Worm (Caenorhabditis elegans) whole organism, midembryonic: ENCODE results near the gene mig-2.

Experiments
- T22C8.4 ChIP-seq: fragments of 200-800 bp; sonication (Bioruptor generic); IDR thresholded peaks from 2 replicates; pipeline ENCODE4 v1.3.6; 2022; ENCODE audit warnings: missing genetic modification characterization, missing compliant biosample characterization
- cog-1 ChIP-seq: sonication (generic microtip); optimal IDR thresholded peaks from 2 replicates; lab custom pipeline; 2016; ENCODE audit warnings: missing genetic modification characterization, missing compliant biosample characterization
- flt-1 ChIP-seq: fragments of 200-800 bp; sonication (Bioruptor generic); IDR thresholded peaks from 2 replicates; pipeline ENCODE4 v1.3.6; 2022; ENCODE audit warnings: missing genetic modification characterization, missing compliant biosample characterization
- klf-2 ChIP-seq: fragments of 200-800 bp; sonication (Bioruptor generic); conservative IDR thresholded peaks from 2 replicates; pipeline ENCODE4 v1.3.6; 2022; ENCODE audit warnings: missing genetic modification reagents, missing genetic modification characterization, missing compliant biosample characterization
- med-1 ChIP-seq: sonication (generic microtip); optimal IDR thresholded peaks from 2 replicates; lab custom pipeline; 2017; ENCODE audit warnings: missing genetic modification characterization, mild to moderate bottlenecking, missing compliant biosample characterization, antibody characterized with exemption, missing genetic modification reagents; ENCODE audit not compliant: insufficient read depth
- ref-1 ChIP-seq: fragments of 200-800 bp; sonication (Bioruptor generic); conservative IDR thresholded peaks from 2 replicates; pipeline ENCODE4 v1.3.6; 2022; ENCODE audit warnings: missing genetic modification reagents, missing genetic modification characterization, missing compliant biosample characterization
- tab-1 ChIP-seq: fragments of 200-800 bp; sonication (Bioruptor generic); IDR thresholded peaks from 2 replicates; pipeline ENCODE4 v1.3.6; 2022; ENCODE audit warnings: missing genetic modification characterization, missing compliant biosample characterization
- ztf-23 ChIP-seq: fragments of 200-800 bp; sonication (Bioruptor generic); IDR thresholded peaks from 2 replicates; pipeline ENCODE4 v1.3.6; 2022; ENCODE audit warnings: missing genetic modification reagents, missing genetic modification characterization, missing compliant biosample characterization
- ztf-29 ChIP-seq: fragments of 200-800 bp; sonication (Bioruptor generic); IDR thresholded peaks from 2 replicates; pipeline ENCODE4 v1.3.6; 2022; ENCODE audit warnings: missing genetic modification reagents, missing genetic modification characterization, missing compliant biosample characterization

DNA sequence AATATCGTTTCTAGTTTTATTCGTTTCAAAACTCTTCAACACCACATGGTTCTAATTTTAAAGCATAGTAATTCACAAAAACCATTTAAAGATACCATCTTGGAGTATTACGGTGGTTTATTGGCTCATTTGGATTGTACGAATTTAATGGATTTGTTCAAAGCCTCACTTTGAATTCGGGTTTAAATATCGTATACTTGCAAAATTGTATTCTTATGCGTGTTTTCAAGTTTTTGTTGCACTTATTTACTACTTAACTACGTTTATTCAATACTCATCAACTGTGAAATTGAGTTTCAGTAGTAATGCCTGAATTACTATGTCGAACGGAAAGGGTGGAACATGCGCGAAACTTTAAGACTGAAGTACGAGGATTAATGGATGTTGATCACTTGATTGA is 37.0 kb downstream of the mig-2 start, which contains the start of gene abts-2:
- no peak for TF ChIP-seq cog-1 (tag; lab: Kevin White, UChicago)
- TF ChIP-seq flt-1 (GFP tag; lab: Robert Waterston, UW): no peak
- TF ChIP-seq ztf-23 (GFP tag; lab: Robert Waterston, UW): no peak
- TF ChIP-seq T22C8.4 (GFP tag; lab: Robert Waterston, UW): no peak
- TF ChIP-seq ztf-29 (GFP tag; lab: Robert Waterston, UW): no peak
- no peak for TF ChIP-seq klf-2 (GFP tag; lab: Robert Waterston, UW)
- no peak for TF ChIP-seq tab-1
- no peak for TF ChIP-seq ref-1
- TF ChIP-seq med-1 (GFP tag; lab: Kevin White, UChicago): no peak
